Fruit fly (Drosophila melanogaster) whole organism, embryonic: ENCODE results near the gene Lim3.

Source experiments
- Abd-B ChIP-seq: fragments of 200-800 bp; sonication (Bioruptor generic); optimal IDR thresholded peaks from 2 replicates; lab custom pipeline; 2018; ENCODE audit warnings: missing biosample characterization, mild to moderate bottlenecking, missing genetic modification characterization, moderate library complexity
- Aef1 ChIP-seq: fragments of 200-800 bp; sonication (Bioruptor generic); IDR thresholded peaks from 3 replicates; pipeline ENCODE4 v1.3.6; 2022; ENCODE audit warnings: missing biosample characterization, missing genetic modification characterization
- Antp ChIP-seq: fragments of 200-800 bp; sonication (Bioruptor generic); optimal IDR thresholded peaks from 3 replicates; lab custom pipeline; 2016; ENCODE audit warnings: missing biosample characterization, missing genetic modification characterization
- CG10147 ChIP-seq: fragments of 200-800 bp; sonication (Bioruptor generic); optimal IDR thresholded peaks from 2 replicates; lab custom pipeline; 2019; ENCODE audit warnings: missing biosample characterization, mild to moderate bottlenecking, missing genetic modification characterization, moderate library complexity
- CG10321 ChIP-seq: fragments of 200-800 bp; sonication (Bioruptor generic); IDR thresholded peaks from 2 replicates; pipeline ENCODE4 v1.3.6; 2022; ENCODE audit warnings: missing biosample characterization, missing genetic modification characterization
- CG12391 ChIP-seq: fragments of 200-800 bp; sonication (Bioruptor generic); optimal IDR thresholded peaks from 3 replicates; lab custom pipeline; 2018; ENCODE audit warnings: missing biosample characterization, mild to moderate bottlenecking, missing genetic modification characterization, moderate library complexity
- CG12942 ChIP-seq: fragments of 200-800 bp; sonication (Bioruptor generic); optimal IDR thresholded peaks from 3 replicates; lab custom pipeline; 2016; ENCODE audit warnings: missing biosample characterization, missing genetic modification characterization
- CG13123 ChIP-seq: fragments of 200-800 bp; sonication (Bioruptor generic); optimal IDR thresholded peaks from 2 replicates; lab custom pipeline; 2016; ENCODE audit warnings: missing biosample characterization, missing genetic modification characterization
- CG13624 ChIP-seq: fragments of 200-800 bp; sonication (Bioruptor generic); optimal IDR thresholded peaks from 2 replicates; lab custom pipeline; 2016; ENCODE audit warnings: missing biosample characterization, missing genetic modification characterization
- CG1602 ChIP-seq: fragments of 200-800 bp; sonication (Bioruptor generic); optimal IDR thresholded peaks from 3 replicates; lab custom pipeline; 2016; ENCODE audit warnings: missing biosample characterization, missing genetic modification characterization
- CG1603 ChIP-seq: fragments of 200-800 bp; sonication (Bioruptor generic); optimal IDR thresholded peaks from 2 replicates; lab custom pipeline; 2019; ENCODE audit warnings: missing biosample characterization, mild to moderate bottlenecking, missing genetic modification characterization, moderate library complexity
- CG17328 ChIP-seq: fragments of 200-800 bp; sonication (Bioruptor generic); IDR thresholded peaks from 2 replicates; pipeline ENCODE4 v1.3.6; 2022; ENCODE audit warnings: missing biosample characterization, missing genetic modification characterization
- CG17361 ChIP-seq: fragments of 200-800 bp; sonication (Bioruptor generic); IDR thresholded peaks from 3 replicates; pipeline ENCODE4 v1.3.6; 2022; ENCODE audit warnings: missing biosample characterization, missing genetic modification characterization
- CG2202 ChIP-seq: fragments of 200-800 bp; sonication (Bioruptor generic); optimal IDR thresholded peaks from 2 replicates; lab custom pipeline; 2018; ENCODE audit warnings: missing biosample characterization, mild to moderate bottlenecking, missing genetic modification characterization
- CG30431 ChIP-seq: fragments of 200-800 bp; sonication (Bioruptor generic); optimal IDR thresholded peaks from 2 replicates; lab custom pipeline; 2017; ENCODE audit warnings: missing biosample characterization, missing genetic modification characterization
- CG31224 ChIP-seq: fragments of 200-800 bp; sonication (Bioruptor generic); IDR thresholded peaks from 2 replicates; pipeline ENCODE4 v1.3.6; 2022; ENCODE audit warnings: missing biosample characterization, missing genetic modification characterization
- CG3163 ChIP-seq: fragments of 200-800 bp; sonication (Bioruptor generic); optimal IDR thresholded peaks from 3 replicates; lab custom pipeline; 2016; ENCODE audit warnings: missing biosample characterization, missing genetic modification characterization
- CG33557 ChIP-seq: fragments of 200-800 bp; sonication (Bioruptor generic); optimal IDR thresholded peaks from 2 replicates; lab custom pipeline; 2019; ENCODE audit warnings: missing biosample characterization, mild to moderate bottlenecking, missing genetic modification characterization, moderate library complexity
- CG6654 ChIP-seq: fragments of 200-800 bp; sonication (Bioruptor generic); optimal IDR thresholded peaks from 2 replicates; lab custom pipeline; 2017; ENCODE audit warnings: missing biosample characterization, mild to moderate bottlenecking, missing genetic modification characterization
- CG7372 ChIP-seq: fragments of 200-800 bp; sonication (Bioruptor generic); IDR thresholded peaks from 2 replicates; pipeline ENCODE4 v1.3.6; 2022; ENCODE audit warnings: missing biosample characterization, missing genetic modification characterization
- CTCF ChIP-seq: fragments of 200-800 bp; sonication (Bioruptor generic); optimal IDR thresholded peaks from 2 replicates; lab custom pipeline; 2017; ENCODE audit warnings: missing biosample characterization, mild to moderate bottlenecking, missing genetic modification characterization, moderate library complexity
- CkIIα-i1 ChIP-seq: fragments of 200-800 bp; sonication (Bioruptor generic); IDR thresholded peaks from 2 replicates; pipeline ENCODE4 v1.3.6; 2022; ENCODE audit warnings: missing biosample characterization, missing genetic modification characterization
- Dbx ChIP-seq: fragments of 200-800 bp; sonication (Bioruptor generic); IDR thresholded peaks from 3 replicates; pipeline ENCODE4 v1.3.6; 2022; ENCODE audit warnings: missing biosample characterization, missing genetic modification characterization
- E2f2 ChIP-seq: fragments of 200-800 bp; sonication (Bioruptor generic); IDR thresholded peaks from 2 replicates; pipeline ENCODE4 v1.3.6; 2022; ENCODE audit warnings: missing biosample characterization, missing genetic modification characterization
- Elba2 ChIP-seq: fragments of 200-800 bp; sonication (Bioruptor generic); optimal IDR thresholded peaks from 3 replicates; lab custom pipeline; 2016; ENCODE audit warnings: missing biosample characterization, missing genetic modification characterization
- Fer2 ChIP-seq: fragments of 200-800 bp; sonication (Bioruptor generic); optimal IDR thresholded peaks from 2 replicates; lab custom pipeline; 2018; ENCODE audit warnings: missing biosample characterization, mild to moderate bottlenecking, missing genetic modification characterization, moderate library complexity
- HmgD ChIP-seq: fragments of 200-800 bp; sonication (Bioruptor generic); optimal IDR thresholded peaks from 3 replicates; lab custom pipeline; 2016; ENCODE audit warnings: missing biosample characterization, missing genetic modification characterization
- Hr3 ChIP-seq: fragments of 200-800 bp; sonication (Bioruptor generic); optimal IDR thresholded peaks from 3 replicates; lab custom pipeline; 2016; ENCODE audit warnings: missing biosample characterization, missing genetic modification characterization
- Med ChIP-seq: fragments of 200-800 bp; sonication (Bioruptor generic); peaks from one replicate; lab custom pipeline; 2016; ENCODE audit warnings: missing biosample characterization, missing genetic modification characterization, mild to moderate bottlenecking, inconsistent platforms, moderate library complexity
- Mes4 ChIP-seq: fragments of 200-800 bp; sonication (Bioruptor generic); optimal IDR thresholded peaks from 2 replicates; lab custom pipeline; 2016; ENCODE audit warnings: missing biosample characterization, missing genetic modification characterization
- Myb ChIP-seq: fragments of 200-800 bp; sonication (Bioruptor generic); optimal IDR thresholded peaks from 2 replicates; lab custom pipeline; 2016; ENCODE audit warnings: missing biosample characterization, missing genetic modification characterization
- Poxn ChIP-seq: fragments of 200-800 bp; sonication (Bioruptor generic); IDR thresholded peaks from 2 replicates; pipeline ENCODE4 v1.3.6; 2022; ENCODE audit warnings: missing biosample characterization, missing genetic modification characterization
- Scr ChIP-seq: fragments of 200-800 bp; sonication (Bioruptor generic); IDR thresholded peaks from 2 replicates; pipeline ENCODE4 v1.3.6; 2022; ENCODE audit warnings: missing biosample characterization, missing genetic modification characterization; ENCODE audit not compliant: partially characterized antibody
- al ChIP-seq: fragments of 200-800 bp; sonication (Bioruptor generic); IDR thresholded peaks from 2 replicates; pipeline ENCODE4 v1.3.6; 2022; ENCODE audit warnings: missing biosample characterization, missing genetic modification characterization
- ash1 ChIP-seq: fragments of 200-800 bp; sonication (Bioruptor generic); optimal IDR thresholded peaks from 2 replicates; lab custom pipeline; 2018; ENCODE audit warnings: missing biosample characterization, mild to moderate bottlenecking, missing genetic modification characterization
- ato ChIP-seq: fragments of 200-800 bp; sonication (Bioruptor generic); IDR thresholded peaks from 2 replicates; pipeline ENCODE4 v1.3.6; 2022; ENCODE audit warnings: missing biosample characterization, missing genetic modification characterization; ENCODE audit not compliant: partially characterized antibody
- bcd ChIP-seq: fragments of 200-800 bp; sonication (Bioruptor generic); optimal IDR thresholded peaks from 2 replicates; lab custom pipeline; 2017; ENCODE audit warnings: missing biosample characterization, mild to moderate bottlenecking, missing genetic modification characterization
- chif ChIP-seq, 2 experiments: fragments of 200-800 bp; sonication (Bioruptor generic); optimal IDR thresholded peaks; 3 replicates each; lab custom pipeline; 2016; ENCODE audit warnings: missing biosample characterization in 2 of 2, missing genetic modification characterization in 2 of 2
- dysf ChIP-seq: fragments of 200-800 bp; sonication (Bioruptor generic); IDR thresholded peaks from 3 replicates; pipeline ENCODE4 v1.3.6; 2022; ENCODE audit warnings: missing biosample characterization, missing genetic modification characterization
- fd3F ChIP-seq: fragments of 200-800 bp; sonication (Bioruptor generic); optimal IDR thresholded peaks from 2 replicates; lab custom pipeline; 2018; ENCODE audit warnings: missing biosample characterization, mild to moderate bottlenecking, missing genetic modification characterization, moderate library complexity
- fd64A ChIP-seq: fragments of 200-800 bp; sonication (Bioruptor generic); optimal IDR thresholded peaks from 3 replicates; lab custom pipeline; 2018; ENCODE audit warnings: missing biosample characterization, mild to moderate bottlenecking, missing genetic modification characterization
- grau ChIP-seq: fragments of 200-800 bp; optimal IDR thresholded peaks from 3 replicates; lab custom pipeline; 2019; ENCODE audit warnings: missing biosample characterization, mild to moderate bottlenecking, missing genetic modification characterization, moderate library complexity
- hkb ChIP-seq, 2 experiments: fragments of 200-800 bp in 1 of 2; fragments of >200 bp in 1 of 2; sonication (Bioruptor generic) in 1 of 2; IDR thresholded peaks in 1 of 2; optimal IDR thresholded peaks in 1 of 2; 2 replicates each; pipeline versions ENCODE4 v1.3.6 to Lab custom; 2017 to 2022; ENCODE audit warnings: missing biosample characterization in 1 of 2, missing genetic modification characterization in 1 of 2
- lmd ChIP-seq: fragments of 200-800 bp; sonication (Bioruptor generic); IDR thresholded peaks from 2 replicates; pipeline ENCODE4 v1.3.6; 2022; ENCODE audit warnings: missing biosample characterization, missing genetic modification characterization
- org-1 ChIP-seq: fragments of 200-800 bp; sonication (Bioruptor generic); optimal IDR thresholded peaks from 2 replicates; lab custom pipeline; 2017; ENCODE audit warnings: missing biosample characterization, missing genetic modification characterization
- pita ChIP-seq: fragments of 200-800 bp; sonication (Bioruptor generic); optimal IDR thresholded peaks from 2 replicates; lab custom pipeline; 2017; ENCODE audit warnings: missing biosample characterization, mild to moderate bottlenecking, missing genetic modification characterization
- sens ChIP-seq: fragments of 200-800 bp; sonication (Bioruptor generic); peaks from one replicate; lab custom pipeline; 2016; ENCODE audit warnings: missing biosample characterization, missing genetic modification characterization
- shn ChIP-seq: fragments of 200-800 bp; sonication (Bioruptor generic); optimal IDR thresholded peaks from 3 replicates; lab custom pipeline; 2016; ENCODE audit warnings: missing biosample characterization, missing genetic modification characterization
- tna ChIP-seq: fragments of 200-800 bp; sonication (Bioruptor generic); IDR thresholded peaks from 2 replicates; pipeline ENCODE4 v1.3.6; 2022; ENCODE audit warnings: missing biosample characterization, missing genetic modification characterization; ENCODE audit not compliant: partially characterized antibody
- wor ChIP-seq: fragments of 200-800 bp; sonication (Bioruptor generic); IDR thresholded peaks from 2 replicates; pipeline ENCODE4 v1.3.6; 2022; ENCODE audit warnings: missing biosample characterization, missing genetic modification characterization
- zen ChIP-seq: fragments of 200-800 bp; sonication (Bioruptor generic); optimal IDR thresholded peaks from 3 replicates; lab custom pipeline; 2018; ENCODE audit warnings: missing biosample characterization, mild to moderate bottlenecking, missing genetic modification characterization, moderate library complexity

The Lim3 gene

DNA sequence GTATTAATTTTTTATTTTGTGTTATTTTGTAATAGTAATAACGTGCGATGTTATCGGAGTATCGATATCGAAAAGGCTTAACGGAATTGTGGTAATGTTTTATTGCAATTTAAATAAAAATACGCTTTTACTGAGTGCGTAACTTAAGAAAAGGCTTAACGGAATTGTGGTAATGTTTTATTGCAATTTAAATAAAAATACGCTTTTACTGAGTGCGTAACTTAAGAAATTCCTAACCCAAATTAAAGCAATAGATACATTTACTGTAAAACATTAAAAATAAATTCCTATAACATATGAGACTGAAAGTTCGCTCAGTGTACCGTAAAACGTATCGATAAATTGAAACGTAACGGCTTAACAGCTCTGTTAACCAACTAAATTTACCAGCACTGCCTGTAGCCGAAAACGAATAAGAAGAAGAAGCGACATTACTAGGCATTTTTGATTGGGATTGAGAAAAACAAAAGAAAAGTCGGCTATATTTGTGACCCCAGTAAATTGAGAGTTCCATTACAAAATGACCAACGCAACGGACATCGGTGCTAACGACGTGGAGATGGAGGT lies 56.6 kb downstream of the Lim3 start, which contains the start of gene Rpn3 (continued):
- TF ChIP-seq Med (GFP tag; lab: Kevin White, UChicago) (peak; percentile 96), ato (GFP tag; lab: Robert Waterston, UW) (peak; percentile 67), shn (GFP tag; lab: Kevin White, UChicago) (peak; percentile 82), Poxn (GFP tag; lab: Robert Waterston, UW) (peak; percentile 10; the same call in 1 of the 2 replicates), Scr (GFP tag; lab: Robert Waterston, UW) (peak; percentile 75), Hr3 (peak; percentile 86), lmd (GFP tag; lab: Robert Waterston, UW) (peak; percentile 77), CG33557 (GFP tag; lab: Kevin White, UChicago) (peak; percentile 42), sens (GFP tag; lab: Kevin White, UChicago) (peak; percentile 97), dysf (GFP tag; lab: Robert Waterston, UW) (peak; percentile 84), Antp (GFP tag; lab: Kevin White, UChicago) (peak; percentile 68), bcd (GFP tag; lab: Kevin White, UChicago) (peak; percentile 74), org-1 (GFP tag; lab: Kevin White, UChicago) (peak; percentile 32), CG2202 (tag; lab: Kevin White, UChicago) (peak; percentile 62), CG1602 (peak; percentile 86), CG12942 (peak; percentile 85), CG17361 (GFP tag; lab: Robert Waterston, UW) (peak; percentile 83), tna (GFP tag; lab: Robert Waterston, UW) (peak; percentile 61), Myb (GFP tag; lab: Kevin White, UChicago) (peak; percentile 73), CG7372 (GFP tag; lab: Robert Waterston, UW) (peak; percentile 53; the same call in 1 of the 2 replicates), CG13624 (peak; percentile 79), Elba2 (GFP tag; lab: Kevin White, UChicago) (no peak), fd64A (no peak), CG30431 (peak; percentile 44), CTCF (GFP tag; lab: Kevin White, UChicago) (no peak), CG17328 (GFP tag; lab: Robert Waterston, UW) (peak; percentile 91), chif (GFP tag; optimal IDR thresholded peaks at IDR 0.05; lab: Kevin White, UChicago) (peak; percentile 75 to 85), Abd-B (GFP tag; lab: Kevin White, UChicago) (peak; percentile 77), CG10321 (GFP tag; lab: Robert Waterston, UW) (peak; percentile 61; the same call in 1 of the 2 replicates), Aef1 (GFP tag; lab: Robert Waterston, UW) (peak; percentile 82), CG13123 (peak; percentile 68), CG6654 (no peak), zen (tag; lab: Kevin White, UChicago) (peak; percentile 84), pita (GFP tag; lab: Kevin White, UChicago) (no peak), wor (GFP tag; lab: Robert Waterston, UW) (peak; percentile 71), CG1603 (tag; lab: Kevin White, UChicago) (peak; percentile 77), CG31224 (GFP tag; lab: Robert Waterston, UW) (peak; percentile 78), CG12391 (tag; lab: Kevin White, UChicago) (peak; percentile 93), Fer2 (tag; lab: Kevin White, UChicago) (peak; percentile 13), fd3F (GFP tag; lab: Kevin White, UChicago) (peak; percentile 64), CG10147 (GFP tag; lab: Kevin White, UChicago) (peak; percentile 46), al (GFP tag; lab: Robert Waterston, UW) (peak; percentile 76), HmgD (GFP tag; lab: Kevin White, UChicago) (peak; percentile 67), Dbx (GFP tag; lab: Robert Waterston, UW) (peak; percentile 88), Mes4 (GFP tag; lab: Kevin White, UChicago) (peak; percentile 78), CG3163 (peak; percentile 60), ash1 (GFP tag; lab: Kevin White, UChicago) (no peak), CkIIα-i1 (no peak), E2f2 (GFP tag; lab: Robert Waterston, UW) (peak; percentile 66), hkb (optimal IDR thresholded peaks at IDR 0.05; lab: Kevin White, UChicago) (no peak), hkb (GFP tag; IDR thresholded peaks at IDR 0.05; lab: Robert Waterston, UW) (peak; percentile 92), grau (tag; lab: Kevin White, UChicago) (peak; percentile 84)
